Fruit fly (Drosophila melanogaster) whole organism, prepupa: ENCODE data around the gene CG8671.
A peak's percentile ranks its signal among the peaks of the same experiment; 100 is the strongest.

Experiments used
- Blimp-1 ChIP-seq: fragments of 200-800 bp; sonication (Bioruptor generic); optimal IDR thresholded peaks from 3 replicates; lab custom pipeline; 2017; ENCODE audit warnings: missing biosample characterization, missing genetic modification characterization, mild to moderate bottlenecking, moderate library complexity, missing genetic modification reagents
- CG10669 ChIP-seq: fragments of 200-800 bp; sonication (Bioruptor generic); optimal IDR thresholded peaks from 3 replicates; lab custom pipeline; 2018; ENCODE audit warnings: missing biosample characterization, mild to moderate bottlenecking, missing genetic modification characterization, moderate library complexity
- CG11294 ChIP-seq: fragments of 200-800 bp; sonication (Bioruptor generic); IDR thresholded peaks from 2 replicates; pipeline ENCODE4 v1.3.6; 2022; ENCODE audit warnings: missing biosample characterization, missing genetic modification characterization
- CG15336 ChIP-seq: fragments of 200-800 bp; sonication (Bioruptor generic); IDR thresholded peaks from 2 replicates; pipeline ENCODE4 v1.3.6; 2022; ENCODE audit warnings: missing biosample characterization, missing genetic modification characterization
- CG32006 ChIP-seq: fragments of 200-800 bp; sonication (Bioruptor generic); optimal IDR thresholded peaks from 3 replicates; lab custom pipeline; 2017; ENCODE audit warnings: missing biosample characterization, mild to moderate bottlenecking, missing genetic modification characterization
- CG4318 ChIP-seq: fragments of 200-800 bp; sonication (Bioruptor generic); optimal IDR thresholded peaks from 3 replicates; lab custom pipeline; 2017; ENCODE audit warnings: missing biosample characterization, mild to moderate bottlenecking, missing genetic modification characterization
- CG6792 ChIP-seq: fragments of 200-800 bp; sonication (Bioruptor generic); optimal IDR thresholded peaks from 3 replicates; lab custom pipeline; 2016; ENCODE audit warnings: missing biosample characterization, missing genetic modification characterization
- CG6854 ChIP-seq: fragments of 200-800 bp; sonication (Bioruptor generic); optimal IDR thresholded peaks from 2 replicates; lab custom pipeline; 2017; ENCODE audit warnings: missing biosample characterization, mild to moderate bottlenecking, missing genetic modification characterization
- CG7368 ChIP-seq: fragments of 200-800 bp; sonication (Bioruptor generic); optimal IDR thresholded peaks from 3 replicates; lab custom pipeline; 2016; ENCODE audit warnings: missing biosample characterization, missing genetic modification characterization
- CG8319 ChIP-seq: fragments of 200-800 bp; sonication (Bioruptor generic); optimal IDR thresholded peaks from 3 replicates; lab custom pipeline; 2016; ENCODE audit warnings: missing biosample characterization, missing genetic modification characterization
- CG8632 ChIP-seq: fragments of 200-800 bp; sonication (Bioruptor generic); optimal IDR thresholded peaks from 3 replicates; lab custom pipeline; 2016; ENCODE audit warnings: missing biosample characterization, missing genetic modification characterization
- Eip75B ChIP-seq: fragments of 200-800 bp; sonication (Bioruptor generic); optimal IDR thresholded peaks from 3 replicates; lab custom pipeline; 2016; ENCODE audit warnings: missing biosample characterization, missing genetic modification characterization
- Hr38 ChIP-seq: sonication (Bioruptor generic); optimal IDR thresholded peaks from 2 replicates; lab custom pipeline; 2016; ENCODE audit warnings: missing biosample characterization, missing genetic modification characterization
- Lpt ChIP-seq: fragments of 200-800 bp; sonication (Bioruptor generic); optimal IDR thresholded peaks from 3 replicates; lab custom pipeline; 2016; ENCODE audit warnings: missing biosample characterization, missing genetic modification characterization
- Sox102F ChIP-seq: fragments of 200-800 bp; sonication (Bioruptor generic); optimal IDR thresholded peaks from 2 replicates; lab custom pipeline; 2016; ENCODE audit warnings: missing biosample characterization, mild to moderate bottlenecking, missing genetic modification characterization
- Sox15 ChIP-seq: fragments of 200-800 bp; sonication (Bioruptor generic); optimal IDR thresholded peaks from 3 replicates; lab custom pipeline; 2016; ENCODE audit warnings: missing biosample characterization, missing genetic modification characterization
- eg ChIP-seq: fragments of 200-800 bp; sonication (Bioruptor generic); IDR thresholded peaks from 3 replicates; pipeline ENCODE4 v1.3.6; 2022; ENCODE audit warnings: missing biosample characterization, missing genetic modification characterization
- esn ChIP-seq: fragments of 200-800 bp; sonication (Bioruptor generic); optimal IDR thresholded peaks from 2 replicates; lab custom pipeline; 2016; ENCODE audit warnings: missing biosample characterization, mild to moderate bottlenecking, missing genetic modification characterization, moderate library complexity
- fd85E ChIP-seq: fragments of 200-800 bp; sonication (Bioruptor generic); optimal IDR thresholded peaks from 3 replicates; lab custom pipeline; 2016; ENCODE audit warnings: missing biosample characterization, missing genetic modification characterization
- net ChIP-seq: fragments of 200-800 bp; sonication (Bioruptor generic); optimal IDR thresholded peaks from 3 replicates; lab custom pipeline; 2016; ENCODE audit warnings: missing biosample characterization, missing genetic modification characterization
- salr ChIP-seq, 2 experiments: fragments of 200-800 bp; sonication (Bioruptor generic); optimal IDR thresholded peaks; 3 replicates each; lab custom pipeline; 2016 to 2018; ENCODE audit warnings: missing biosample characterization in 2 of 2, missing genetic modification characterization in 2 of 2, mild to moderate bottlenecking in 1 of 2
- spab ChIP-seq: fragments of 200-800 bp; sonication (Bioruptor generic); optimal IDR thresholded peaks from 2 replicates; lab custom pipeline; 2017; ENCODE audit warnings: missing biosample characterization, mild to moderate bottlenecking, missing genetic modification characterization, missing genetic modification reagents
- svp ChIP-seq: fragments of 200-800 bp; sonication (Bioruptor generic); peaks from one replicate; lab custom pipeline; 2016; ENCODE audit warnings: missing biosample characterization, missing genetic modification characterization
- topi ChIP-seq: fragments of 200-800 bp; sonication (Bioruptor generic); optimal IDR thresholded peaks from 3 replicates; lab custom pipeline; 2016; ENCODE audit warnings: missing biosample characterization, missing genetic modification characterization
- vri ChIP-seq: fragments of 200-800 bp; sonication (Bioruptor generic); optimal IDR thresholded peaks from 3 replicates; lab custom pipeline; 2016; ENCODE audit warnings: missing biosample characterization, mild to moderate bottlenecking, missing genetic modification characterization

Gene CG8671

dm6 chr2L:21263470-21264146 is 852 bp downstream of the CG8671 start (continued):
- peak; percentile 40 for TF ChIP-seq CG6792
- no peak for TF ChIP-seq CG10669 (GFP tag; lab: Kevin White, UChicago)
- peak in 1 of 2 experiments; percentile 17 for TF ChIP-seq salr (GFP tag; optimal IDR thresholded peaks at IDR 0.05; lab: Kevin White, UChicago)
- TF ChIP-seq CG4318 (GFP tag; lab: Kevin White, UChicago), result no peak
- peak; percentile 52 for TF ChIP-seq esn (GFP tag; lab: Kevin White, UChicago)
- TF ChIP-seq topi (GFP tag; lab: Kevin White, UChicago), result peak; percentile 38
- no peak for TF ChIP-seq fd85E (GFP tag; lab: Kevin White, UChicago)
- TF ChIP-seq net (GFP tag; lab: Kevin White, UChicago), result no peak
- TF ChIP-seq CG7368, result no peak
- peak; percentile 56 for TF ChIP-seq Sox102F (GFP tag; lab: Kevin White, UChicago)
- no peak for TF ChIP-seq CG32006 (GFP tag; lab: Kevin White, UChicago)
- TF ChIP-seq CG11294 (GFP tag; lab: Robert Waterston, UW), result no peak

dm6 chr2L:21266277-21266676 is 3.5 kb downstream of the CG8671 start:
- no peak for TF ChIP-seq Sox102F (GFP tag; lab: Kevin White, UChicago)
- no peak for TF ChIP-seq salr (GFP tag; optimal IDR thresholded peaks at IDR 0.05; lab: Kevin White, UChicago)
- no peak for TF ChIP-seq CG11294 (GFP tag; lab: Robert Waterston, UW)
- no peak for TF ChIP-seq CG4318 (GFP tag; lab: Kevin White, UChicago)

dm6 chr2L:21268140-21268539 is 5.4 kb downstream of the CG8671 start:
- TF ChIP-seq svp (GFP tag; lab: Kevin White, UChicago) (no peak), Lpt (GFP tag; lab: Kevin White, UChicago) (no peak), net (GFP tag; lab: Kevin White, UChicago) (no peak), spab (GFP tag; lab: Kevin White, UChicago) (no peak), vri (GFP tag; lab: Kevin White, UChicago) (no peak), CG8632 (no peak), CG6854 (GFP tag; lab: Kevin White, UChicago) (no peak), CG8319 (GFP tag; lab: Kevin White, UChicago) (no peak), eg (no peak)
- TF ChIP-seq, all 60 proteins: peak for 0

dm6 chr2L:21289101-21289500 is 26.3 kb downstream of the CG8671 start:
- TF ChIP-seq esn (GFP tag; lab: Kevin White, UChicago) (no peak), CG7368 (no peak), Blimp-1 (GFP tag; lab: Kevin White, UChicago) (no peak)

- TF ChIP-seq Hr38 (GFP tag; lab: Kevin White, UChicago) (no peak), Sox15 (GFP tag; lab: Kevin White, UChicago) (no peak), Eip75B (no peak)
Observed at dm6 chr2L:21290434-21290833, 27.7 kb downstream of the CG8671 start, which contains the start of gene Gr39a. Gene Gr39a (plus strand): TSS chr2L:21290734.

dm6 chr2L:21299564-21299963 is 36.8 kb downstream of the CG8671 start:
- TF ChIP-seq CG15336 (GFP tag; lab: Robert Waterston, UW), result no peak
- TF ChIP-seq svp (GFP tag; lab: Kevin White, UChicago), result peak; percentile 92

dm6 chr2L:21302064-21302463 is 39.3 kb downstream of the CG8671 start:
- no peak for TF ChIP-seq CG7368
- TF ChIP-seq topi (GFP tag; lab: Kevin White, UChicago), result no peak
